Fruit fly (Drosophila melanogaster) S2 (cell line): ENCODE data around the gene CG18304.

Experiments used
- CG8478 ChIP-seq: fragments of >200 bp; optimal IDR thresholded peaks from 2 replicates; lab custom pipeline; 2018
- CTCF ChIP-seq, 2 experiments: fragments of >200 bp; optimal IDR thresholded peaks; 2 replicates each; lab custom pipeline; 2018

DNA sequence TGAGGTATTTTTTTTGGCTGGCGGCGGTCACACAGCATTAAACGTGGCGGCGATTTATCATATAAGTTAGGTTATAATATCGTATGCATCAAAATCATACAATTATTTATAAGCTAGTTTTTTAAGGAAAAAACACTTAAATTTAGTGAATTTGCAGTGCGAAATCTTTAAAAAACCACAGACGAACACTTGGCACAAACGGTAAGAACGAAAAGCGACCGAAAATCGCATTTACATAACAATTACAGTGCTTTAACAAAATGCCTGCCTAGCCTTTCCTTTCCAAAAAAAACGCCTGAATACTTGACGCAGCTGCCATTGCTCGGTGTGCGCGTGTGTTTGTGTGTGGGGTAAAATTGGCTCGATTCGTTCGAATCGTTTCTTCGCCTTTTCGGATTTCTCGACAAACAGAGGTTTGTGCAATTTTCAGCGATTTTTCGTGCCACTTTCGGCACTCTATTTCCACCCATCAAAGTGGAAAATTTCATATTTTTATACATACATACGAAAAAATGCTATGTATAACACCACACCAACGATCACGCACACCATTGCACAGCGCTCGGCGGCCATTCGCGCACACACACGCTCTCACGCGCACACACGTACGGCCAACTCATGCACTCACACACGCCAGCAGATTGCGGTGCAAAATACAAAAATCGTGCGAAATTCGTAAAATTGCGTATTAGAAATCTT is 21.8 kb downstream of the CG18304 start, which contains the start of gene Hrb27C:
- TF ChIP-seq CG8478 (lab: Kevin White, UChicago) = no peak
- TF ChIP-seq CTCF (optimal IDR thresholded peaks at IDR 0.05; lab: Kevin White, UChicago) = peak; percentile 2 to 24
